Fruit fly (Drosophila melanogaster) whole organism, embryonic: Measurements from ENCODE around the gene CG14853.
A peak's percentile ranks its signal among the peaks of the same experiment; 100 is the strongest.

ENCODE experiments used
- Atf-2 ChIP-seq: fragments of 200-800 bp; sonication (Bioruptor generic); optimal IDR thresholded peaks from 2 replicates; lab custom pipeline; 2016; ENCODE audit warnings: missing biosample characterization, missing genetic modification characterization
- B-H2 ChIP-seq: fragments of 200-800 bp; sonication (Bioruptor generic); optimal IDR thresholded peaks from 2 replicates; lab custom pipeline; 2018; ENCODE audit warnings: missing biosample characterization, mild to moderate bottlenecking, missing genetic modification characterization
- Bdp1 ChIP-seq: fragments of 200-800 bp; sonication (Bioruptor generic); optimal IDR thresholded peaks from 3 replicates; lab custom pipeline; 2016; ENCODE audit warnings: missing biosample characterization, missing genetic modification characterization
- CG10979 ChIP-seq: fragments of 200-800 bp; sonication (Bioruptor generic); optimal IDR thresholded peaks from 2 replicates; lab custom pipeline; 2018; ENCODE audit warnings: missing biosample characterization, mild to moderate bottlenecking, missing genetic modification characterization, moderate library complexity
- CG11398 ChIP-seq: fragments of 200-800 bp; sonication (Bioruptor generic); optimal IDR thresholded peaks from 2 replicates; lab custom pipeline; 2016; ENCODE audit warnings: missing biosample characterization, missing genetic modification characterization
- CG11456 ChIP-seq: fragments of 200-800 bp; sonication (Bioruptor generic); IDR thresholded peaks from 3 replicates; pipeline ENCODE4 v1.3.6; 2022; ENCODE audit warnings: missing biosample characterization, missing genetic modification characterization
- CG12071 ChIP-seq: fragments of 200-800 bp; sonication (Bioruptor generic); optimal IDR thresholded peaks from 3 replicates; lab custom pipeline; 2018; ENCODE audit warnings: missing biosample characterization, mild to moderate bottlenecking, missing genetic modification characterization
- CG15073 ChIP-seq: fragments of 200-800 bp; sonication (Bioruptor generic); optimal IDR thresholded peaks from 2 replicates; lab custom pipeline; 2016; ENCODE audit warnings: missing biosample characterization, missing genetic modification characterization
- CG1602 ChIP-seq: fragments of 200-800 bp; sonication (Bioruptor generic); optimal IDR thresholded peaks from 3 replicates; lab custom pipeline; 2016; ENCODE audit warnings: missing biosample characterization, missing genetic modification characterization
- CG1603 ChIP-seq: fragments of 200-800 bp; sonication (Bioruptor generic); optimal IDR thresholded peaks from 2 replicates; lab custom pipeline; 2019; ENCODE audit warnings: missing biosample characterization, mild to moderate bottlenecking, missing genetic modification characterization, moderate library complexity
- CG17385 ChIP-seq: fragments of 200-800 bp; sonication (Bioruptor generic); optimal IDR thresholded peaks from 3 replicates; lab custom pipeline; 2018; ENCODE audit warnings: missing biosample characterization, mild to moderate bottlenecking, missing genetic modification characterization
- CG18619 ChIP-seq: fragments of 200-800 bp; sonication (Bioruptor generic); optimal IDR thresholded peaks from 3 replicates; lab custom pipeline; 2017; ENCODE audit warnings: missing biosample characterization, mild to moderate bottlenecking, missing genetic modification characterization
- CG34224 ChIP-seq: fragments of 200-800 bp; sonication (Bioruptor generic); IDR thresholded peaks from 3 replicates; pipeline ENCODE4 v1.3.6; 2022; ENCODE audit warnings: missing biosample characterization, missing genetic modification characterization; ENCODE audit not compliant: partially characterized antibody
- CG42726 ChIP-seq: fragments of 200-800 bp; sonication (Bioruptor generic); IDR thresholded peaks from 2 replicates; pipeline ENCODE4 v1.3.6; 2022; ENCODE audit warnings: missing biosample characterization, missing genetic modification characterization; ENCODE audit not compliant: partially characterized antibody
- CG5245 ChIP-seq: fragments of 200-800 bp; sonication (Bioruptor generic); optimal IDR thresholded peaks from 3 replicates; lab custom pipeline; 2016; ENCODE audit warnings: missing biosample characterization, missing genetic modification characterization
- CG6683 ChIP-seq: fragments of 200-800 bp; sonication (Bioruptor generic); optimal IDR thresholded peaks from 2 replicates; lab custom pipeline; 2017; ENCODE audit warnings: missing biosample characterization, mild to moderate bottlenecking, missing genetic modification characterization, missing genetic modification reagents
- CG8765 ChIP-seq: fragments of 200-800 bp; sonication (Bioruptor generic); IDR thresholded peaks from 2 replicates; pipeline ENCODE4 v1.3.6; 2022; ENCODE audit warnings: missing biosample characterization, missing genetic modification characterization
- CG8944 ChIP-seq: fragments of 200-800 bp; sonication (Bioruptor generic); optimal IDR thresholded peaks from 3 replicates; lab custom pipeline; 2016; ENCODE audit warnings: missing biosample characterization, missing genetic modification characterization
- CG9817 ChIP-seq: fragments of 200-800 bp; sonication (Bioruptor generic); optimal IDR thresholded peaks from 2 replicates; lab custom pipeline; 2018; ENCODE audit warnings: missing biosample characterization, mild to moderate bottlenecking, missing genetic modification characterization, moderate library complexity
- CG9876 ChIP-seq: fragments of 200-800 bp; sonication (Bioruptor generic); optimal IDR thresholded peaks from 2 replicates; lab custom pipeline; 2016; ENCODE audit warnings: missing biosample characterization, missing genetic modification characterization
- D ChIP-seq, 2 experiments: fragments of 200-800 bp in 1 of 2; fragments of >200 bp in 1 of 2; sonication (Bioruptor generic) in 1 of 2; optimal IDR thresholded peaks; 2 replicates in 1 of 2; 3 replicates in 1 of 2; lab custom pipeline; 2017; ENCODE audit warnings: mild to moderate bottlenecking in 1 of 2, missing biosample characterization in 1 of 2, missing genetic modification characterization in 1 of 2, missing genetic modification reagents in 1 of 2
- D19B ChIP-seq: fragments of 200-800 bp; sonication (Bioruptor generic); optimal IDR thresholded peaks from 2 replicates; lab custom pipeline; 2017; ENCODE audit warnings: missing biosample characterization, mild to moderate bottlenecking, missing genetic modification characterization
- Dbx ChIP-seq: fragments of 200-800 bp; sonication (Bioruptor generic); IDR thresholded peaks from 3 replicates; pipeline ENCODE4 v1.3.6; 2022; ENCODE audit warnings: missing biosample characterization, missing genetic modification characterization
- Doc3 ChIP-seq: fragments of 200-800 bp; sonication (Bioruptor generic); IDR thresholded peaks from 3 replicates; pipeline ENCODE4 v1.3.6; 2022; ENCODE audit warnings: missing biosample characterization, missing genetic modification characterization; ENCODE audit not compliant: partially characterized antibody
- E2f2 ChIP-seq: fragments of 200-800 bp; sonication (Bioruptor generic); IDR thresholded peaks from 2 replicates; pipeline ENCODE4 v1.3.6; 2022; ENCODE audit warnings: missing biosample characterization, missing genetic modification characterization
- H15 ChIP-seq: fragments of 200-800 bp; sonication (Bioruptor generic); IDR thresholded peaks from 3 replicates; pipeline ENCODE4 v1.3.6; 2022; ENCODE audit warnings: missing biosample characterization, missing genetic modification characterization
- MBD-R2 ChIP-seq: fragments of 200-800 bp; sonication (Bioruptor generic); IDR thresholded peaks from 2 replicates; pipeline ENCODE4 v1.3.6; 2022; ENCODE audit warnings: missing biosample characterization, missing genetic modification characterization
- Med ChIP-seq: fragments of 200-800 bp; sonication (Bioruptor generic); peaks from one replicate; lab custom pipeline; 2016; ENCODE audit warnings: missing biosample characterization, missing genetic modification characterization, mild to moderate bottlenecking, inconsistent platforms, moderate library complexity
- Meics ChIP-seq: fragments of 200-800 bp; sonication (Bioruptor generic); optimal IDR thresholded peaks from 2 replicates; lab custom pipeline; 2017; ENCODE audit warnings: missing biosample characterization, mild to moderate bottlenecking, missing genetic modification characterization
- NFAT ChIP-seq: fragments of 200-800 bp; sonication (Bioruptor generic); IDR thresholded peaks from 2 replicates; pipeline ENCODE4 v1.3.6; 2022; ENCODE audit warnings: missing biosample characterization, missing genetic modification characterization
- NfI ChIP-seq: fragments of 200-800 bp; sonication (Bioruptor generic); optimal IDR thresholded peaks from 3 replicates; lab custom pipeline; 2018; ENCODE audit warnings: missing biosample characterization, mild to moderate bottlenecking, missing genetic modification characterization, moderate library complexity
- Rx ChIP-seq: fragments of 200-800 bp; sonication (Bioruptor generic); IDR thresholded peaks from 2 replicates; pipeline ENCODE4 v1.3.6; 2022; ENCODE audit warnings: missing biosample characterization, missing genetic modification characterization
- Side ChIP-seq: fragments of 200-800 bp; sonication (Bioruptor generic); optimal IDR thresholded peaks from 2 replicates; lab custom pipeline; 2016; ENCODE audit warnings: missing biosample characterization, missing genetic modification characterization
- bsh ChIP-seq, 2 experiments: fragments of 200-800 bp; sonication (Bioruptor generic); optimal IDR thresholded peaks; 2 replicates each; lab custom pipeline; 2017 to 2018; ENCODE audit warnings: mild to moderate bottlenecking in 2 of 2, missing biosample characterization in 2 of 2, missing genetic modification characterization in 2 of 2, moderate library complexity in 1 of 2
- chinmo ChIP-seq: fragments of 200-800 bp; sonication (Bioruptor generic); IDR thresholded peaks from 4 replicates; pipeline ENCODE4 v1.3.6; 2022; ENCODE audit warnings: missing biosample characterization, missing genetic modification characterization; ENCODE audit not compliant: partially characterized antibody
- ci ChIP-seq: fragments of 200-800 bp; sonication (Bioruptor generic); IDR thresholded peaks from 3 replicates; pipeline ENCODE4 v1.3.6; 2022; ENCODE audit warnings: missing biosample characterization, missing genetic modification characterization
- crp ChIP-seq, 2 experiments: fragments of 200-800 bp; sonication (Bioruptor generic); optimal IDR thresholded peaks; 2 replicates in 1 of 2; 3 replicates in 1 of 2; lab custom pipeline; 2017; ENCODE audit warnings: missing biosample characterization in 2 of 2, missing genetic modification characterization in 2 of 2, mild to moderate bottlenecking in 1 of 2, moderate library complexity in 1 of 2
- dmrt11E ChIP-seq: fragments of 200-800 bp; sonication (Bioruptor generic); optimal IDR thresholded peaks from 3 replicates; lab custom pipeline; 2018; ENCODE audit warnings: missing biosample characterization, mild to moderate bottlenecking, missing genetic modification characterization, moderate library complexity
- gcm ChIP-seq: fragments of 200-800 bp; sonication (Bioruptor generic); optimal IDR thresholded peaks from 2 replicates; lab custom pipeline; 2019; ENCODE audit warnings: missing biosample characterization, mild to moderate bottlenecking, missing genetic modification characterization, moderate library complexity
- h ChIP-seq: fragments of >200 bp; optimal IDR thresholded peaks from 2 replicates; lab custom pipeline; 2017
- hb ChIP-seq: fragments of 200-800 bp; sonication (Bioruptor generic); IDR thresholded peaks from 3 replicates; pipeline ENCODE4 v1.3.6; 2022; ENCODE audit warnings: missing biosample characterization, missing genetic modification characterization; ENCODE audit not compliant: partially characterized antibody
- ken ChIP-seq: fragments of 200-800 bp; sonication (Bioruptor generic); IDR thresholded peaks from 3 replicates; pipeline ENCODE4 v1.3.6; 2022; ENCODE audit warnings: missing biosample characterization, missing genetic modification characterization
- oc ChIP-seq: fragments of 200-800 bp; sonication (Bioruptor generic); optimal IDR thresholded peaks from 2 replicates; lab custom pipeline; 2018; ENCODE audit warnings: missing biosample characterization, mild to moderate bottlenecking, missing genetic modification characterization, moderate library complexity
- odd ChIP-seq: fragments of 200-800 bp; sonication (Bioruptor generic); optimal IDR thresholded peaks from 2 replicates; lab custom pipeline; 2017; ENCODE audit warnings: missing biosample characterization, mild to moderate bottlenecking, missing genetic modification characterization
- p53 ChIP-seq: fragments of 200-800 bp; sonication (Bioruptor generic); optimal IDR thresholded peaks from 2 replicates; lab custom pipeline; 2016; ENCODE audit warnings: missing biosample characterization, missing genetic modification characterization
- pita ChIP-seq: fragments of 200-800 bp; sonication (Bioruptor generic); optimal IDR thresholded peaks from 2 replicates; lab custom pipeline; 2017; ENCODE audit warnings: missing biosample characterization, mild to moderate bottlenecking, missing genetic modification characterization
- sens ChIP-seq: fragments of 200-800 bp; sonication (Bioruptor generic); peaks from one replicate; lab custom pipeline; 2016; ENCODE audit warnings: missing biosample characterization, missing genetic modification characterization
- yki ChIP-seq: fragments of >200 bp; optimal IDR thresholded peaks from 3 replicates; lab custom pipeline; 2018

CG14853 gene

DNA sequence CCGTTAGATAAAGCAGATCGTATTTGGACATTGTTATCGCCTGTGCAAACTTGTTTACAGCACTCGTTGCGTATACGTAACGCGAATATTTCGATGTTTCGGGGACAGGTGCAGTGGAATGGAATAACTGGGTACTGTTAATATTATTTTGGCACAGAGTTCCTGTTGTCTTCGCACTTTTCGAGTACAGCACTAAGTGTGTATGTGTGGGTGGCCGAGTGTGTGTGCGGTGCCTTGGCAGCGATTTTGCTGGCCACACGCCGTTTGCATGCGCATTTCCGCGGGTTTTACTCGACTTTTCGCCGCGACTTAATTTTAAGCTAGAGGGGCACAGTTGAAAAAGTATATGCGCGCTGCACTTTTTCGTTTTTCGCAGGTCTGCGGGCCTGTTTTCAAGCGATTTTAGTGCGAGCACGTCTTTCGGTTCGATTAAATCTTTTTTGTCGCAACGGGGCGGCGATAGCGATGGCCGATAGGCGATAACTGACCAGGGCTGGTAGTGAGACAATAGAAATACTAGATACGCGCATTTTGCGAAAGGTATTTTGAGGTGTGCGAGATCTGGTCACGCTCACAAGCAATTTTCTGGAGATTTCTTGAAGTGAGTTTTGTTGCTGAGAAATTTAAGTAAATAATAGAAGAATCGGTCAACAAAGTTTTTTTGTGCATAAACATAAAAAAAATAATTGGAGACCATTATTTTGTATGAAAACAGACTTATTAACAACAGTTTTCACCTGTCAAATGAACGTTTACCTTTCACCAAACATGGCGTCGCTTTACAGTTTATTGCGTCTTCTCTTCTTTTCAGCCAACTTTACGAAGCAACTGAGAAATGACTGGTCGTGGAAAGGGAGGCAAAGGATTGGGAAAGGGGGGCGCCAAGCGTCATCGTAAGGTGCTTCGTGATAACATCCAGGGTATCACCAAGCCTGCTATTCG is 16.0 kb downstream of the CG14853 start, which contains the start of the genes put and His4r:
put (minus strand) TSS at position 489 of the 942 bp plus-strand sequence.
His4r (plus strand) TSS at position 541 of the 942 bp plus-strand sequence.
- TF ChIP-seq Atf-2 (GFP tag; lab: Kevin White, UChicago) (no peak), CG9876 (GFP tag; lab: Kevin White, UChicago) (no peak), CG11456 (GFP tag; lab: Robert Waterston, UW) (no peak), dmrt11E (tag; lab: Kevin White, UChicago) (no peak), CG6683 (GFP tag; lab: Kevin White, UChicago) (no peak), chinmo (peak; percentile 48; the same call in 1 of the 4 replicates), crp (GFP tag; optimal IDR thresholded peaks at IDR 0.05; lab: Kevin White, UChicago) (peak in 1 of 2 experiments; percentile 23), CG1602 (no peak), yki (lab: Kevin White, UChicago) (no peak), sens (GFP tag; lab: Kevin White, UChicago) (peak; percentile 93), B-H2 (GFP tag; lab: Kevin White, UChicago) (no peak), Side (GFP tag; lab: Kevin White, UChicago) (peak; percentile 31), CG34224 (GFP tag; lab: Robert Waterston, UW) (peak; percentile 27; the same call in 1 of the 3 replicates), gcm (GFP tag; lab: Kevin White, UChicago) (no peak), CG8944 (GFP tag; lab: Kevin White, UChicago) (no peak), hb (GFP tag; lab: Robert Waterston, UW) (no peak), Rx (no peak), CG42726 (GFP tag; lab: Robert Waterston, UW) (0 out of 2 replicates have a peak, but pooled peaks have one; percentile 16), ci (GFP tag; lab: Robert Waterston, UW) (peak; percentile 46; the same call in 1 of the 3 replicates), NFAT (GFP tag; lab: Robert Waterston, UW) (no peak), Med (peak; percentile 91), E2f2 (GFP tag; lab: Robert Waterston, UW) (peak; percentile 53), CG10979 (tag; lab: Kevin White, UChicago) (no peak), H15 (GFP tag; lab: Robert Waterston, UW) (no peak), odd (GFP tag; lab: Kevin White, UChicago) (no peak), oc (no peak), ken (GFP tag; lab: Robert Waterston, UW) (no peak), Doc3 (GFP tag; lab: Robert Waterston, UW) (0 out of 3 replicates have a peak, but pooled peaks have one; percentile 25), h (lab: Kevin White, UChicago) (no peak), Meics (peak; percentile 48), D (optimal IDR thresholded peaks at IDR 0.05; lab: Kevin White, UChicago) (peak; percentile 53), D (GFP tag; optimal IDR thresholded peaks at IDR 0.05; lab: Kevin White, UChicago) (no peak), D19B (GFP tag; lab: Kevin White, UChicago) (peak; percentile 74), pita (GFP tag; lab: Kevin White, UChicago) (no peak), Bdp1 (GFP tag; lab: Kevin White, UChicago) (no peak), CG12071 (GFP tag; lab: Kevin White, UChicago) (no peak), Dbx (0 out of 3 replicates have a peak, but pooled peaks have one; percentile 6), NfI (GFP tag; lab: Kevin White, UChicago) (peak; percentile 20), p53 (GFP tag; lab: Kevin White, UChicago) (no peak), CG8765 (GFP tag; lab: Robert Waterston, UW) (no peak), bsh (GFP tag; optimal IDR thresholded peaks at IDR 0.05; lab: Kevin White, UChicago) (peak in 1 of 2 experiments; percentile 11), CG15073 (GFP tag; lab: Kevin White, UChicago) (no peak), CG18619 (no peak), CG17385 (GFP tag; lab: Kevin White, UChicago) (no peak), CG5245 (GFP tag; lab: Kevin White, UChicago) (no peak), CG1603 (tag; lab: Kevin White, UChicago) (peak; percentile 81), MBD-R2 (GFP tag; lab: Robert Waterston, UW) (peak; percentile 69), CG11398 (no peak), CG9817 (tag; lab: Kevin White, UChicago) (no peak)
